Worm (Caenorhabditis elegans) whole organism, L4 larva: ENCODE data around the gene F02E11.3.

ENCODE experiments used
- D1046.2 ChIP-seq: fragments of 200-800 bp; sonication (Bioruptor generic); IDR thresholded peaks from 2 replicates; pipeline ENCODE4 v1.3.6; 2022; ENCODE audit warnings: missing genetic modification characterization, missing compliant biosample characterization
- F37D6.2 ChIP-seq: sonication (generic microtip); optimal IDR thresholded peaks from 2 replicates; lab custom pipeline; 2016; ENCODE audit warnings: mild to moderate bottlenecking, missing genetic modification characterization, missing compliant biosample characterization
- Y105C5A.15 ChIP-seq: fragments of 200-800 bp; sonication (Bioruptor generic); IDR thresholded peaks from 2 replicates; pipeline ENCODE4 v1.3.6; 2022; ENCODE audit warnings: missing genetic modification characterization, missing compliant biosample characterization
- aly-2 ChIP-seq: sonication (generic microtip); optimal IDR thresholded peaks from 2 replicates; lab custom pipeline; 2018; ENCODE audit warnings: missing biosample characterization, missing genetic modification characterization
- ceh-20 ChIP-seq: fragments of 200-800 bp; sonication (Bioruptor generic); IDR thresholded peaks from 2 replicates; pipeline ENCODE4 v1.3.6; 2022; ENCODE audit warnings: missing genetic modification reagents, missing genetic modification characterization, missing compliant biosample characterization
- ceh-32 ChIP-seq: sonication (generic microtip); optimal IDR thresholded peaks from 2 replicates; lab custom pipeline; 2016; ENCODE audit warnings: mild to moderate bottlenecking, missing genetic modification characterization, missing compliant biosample characterization; ENCODE audit not compliant: poor library complexity
- ceh-82 ChIP-seq: sonication (generic microtip); optimal IDR thresholded peaks from 2 replicates; lab custom pipeline; 2017; ENCODE audit warnings: missing biosample characterization, missing genetic modification characterization
- ces-1 ChIP-seq: fragments of 150-350 bp; sonication (generic microtip); optimal IDR thresholded peaks from 4 replicates; lab custom pipeline; 2014; ENCODE audit warnings: missing biosample characterization, missing genetic modification reagents, missing genetic modification characterization
- cey-2 ChIP-seq: sonication (generic microtip); optimal IDR thresholded peaks from 3 replicates; lab custom pipeline; 2017; ENCODE audit warnings: missing genetic modification characterization, mild to moderate bottlenecking, missing compliant biosample characterization, antibody characterized with exemption, borderline replicate concordance; ENCODE audit not compliant: insufficient read depth
- daf-12 ChIP-seq: fragments of 150-350 bp; optimal IDR thresholded peaks from 2 replicates; lab custom pipeline; 2014; ENCODE audit warnings: missing biosample characterization, missing genetic modification reagents, missing genetic modification characterization
- daf-16 ChIP-seq, 3 experiments: sonication (generic microtip); optimal IDR thresholded peaks; 2 replicates each; lab custom pipeline; 2016 to 2017; ENCODE audit warnings: missing genetic modification characterization in 3 of 3, missing genetic modification reagents in 3 of 3, mild to moderate bottlenecking in 2 of 3, missing compliant biosample characterization in 2 of 3, missing biosample characterization in 1 of 3, moderate library complexity in 1 of 3
- daf-19 ChIP-seq: fragments of 200-800 bp; sonication (Bioruptor generic); conservative IDR thresholded peaks from 2 replicates; pipeline ENCODE4 v1.3.6; 2022; ENCODE audit warnings: missing genetic modification characterization, missing compliant biosample characterization
- daf-8 ChIP-seq: fragments of 200-800 bp; sonication (Bioruptor generic); IDR thresholded peaks from 2 replicates; pipeline ENCODE4 v1.3.6; 2022; ENCODE audit warnings: missing genetic modification characterization, missing compliant biosample characterization
- dmd-6 ChIP-seq: fragments of 200-800 bp; sonication (Bioruptor generic); IDR thresholded peaks from 2 replicates; pipeline ENCODE4 v1.3.6; 2022; ENCODE audit warnings: missing genetic modification reagents, missing genetic modification characterization, missing compliant biosample characterization
- duxl-1 ChIP-seq: sonication (generic microtip); optimal IDR thresholded peaks from 2 replicates; lab custom pipeline; 2016; ENCODE audit warnings: mild to moderate bottlenecking, missing genetic modification characterization, moderate library complexity, missing compliant biosample characterization; ENCODE audit not compliant: poor library complexity
- egl-43 ChIP-seq: fragments of 200-800 bp; sonication (Bioruptor generic); IDR thresholded peaks from 2 replicates; pipeline ENCODE4 v1.3.6; 2022; ENCODE audit warnings: missing genetic modification reagents, missing genetic modification characterization, missing compliant biosample characterization
- fkh-10 ChIP-seq: fragments of 150-350 bp; optimal IDR thresholded peaks from 2 replicates; lab custom pipeline; 2014; ENCODE audit warnings: missing biosample characterization, missing genetic modification reagents, missing genetic modification characterization
- hif-1 ChIP-seq, 2 experiments: sonication (generic microtip); optimal IDR thresholded peaks; 2 replicates each; lab custom pipeline; 2016 to 2017; ENCODE audit warnings: missing compliant biosample characterization in 2 of 2, missing genetic modification characterization in 2 of 2, missing genetic modification reagents in 2 of 2, missing genotype in 2 of 2, mild to moderate bottlenecking in 1 of 2
- hlh-11 ChIP-seq: fragments of 200-800 bp; sonication (Bioruptor generic); optimal IDR thresholded peaks from 2 replicates; lab custom pipeline; 2018; ENCODE audit warnings: mild to moderate bottlenecking, missing genetic modification characterization, missing compliant biosample characterization
- hmg-1.1 ChIP-seq: fragments of 200-800 bp; sonication (Bioruptor generic); IDR thresholded peaks from 2 replicates; pipeline ENCODE4 v1.3.6; 2022; ENCODE audit warnings: missing genetic modification reagents, missing genetic modification characterization, missing compliant biosample characterization
- lim-7 ChIP-seq: fragments of 200-800 bp; sonication (Bioruptor generic); IDR thresholded peaks from 2 replicates; pipeline ENCODE4 v1.3.6; 2022; ENCODE audit warnings: missing genetic modification characterization, missing compliant biosample characterization
- lin-38 ChIP-seq: fragments of 200-800 bp; sonication (Bioruptor generic); IDR thresholded peaks from 2 replicates; pipeline ENCODE4 v1.3.6; 2022; ENCODE audit warnings: missing genetic modification reagents, missing genetic modification characterization, missing compliant biosample characterization
- lsy-2 ChIP-seq, 2 experiments: fragments of 150-350 bp in 1 of 2; sonication (generic microtip) in 1 of 2; optimal IDR thresholded peaks; 2 replicates each; lab custom pipeline; 2014 to 2017; ENCODE audit warnings: missing biosample characterization in 2 of 2, missing genetic modification characterization in 2 of 2
- madf-9 ChIP-seq: fragments of 200-800 bp; sonication (Bioruptor generic); conservative IDR thresholded peaks from 2 replicates; pipeline ENCODE4 v1.3.6; 2022; ENCODE audit warnings: missing genetic modification reagents, missing genetic modification characterization, missing compliant biosample characterization
- mdt-29 ChIP-seq: fragments of 200-800 bp; sonication (Bioruptor generic); IDR thresholded peaks from 2 replicates; pipeline ENCODE4 v1.3.6; 2022; ENCODE audit warnings: missing genetic modification reagents, missing genetic modification characterization, missing compliant biosample characterization
- nhr-102 ChIP-seq: sonication (generic microtip); optimal IDR thresholded peaks from 2 replicates; lab custom pipeline; 2016; ENCODE audit warnings: mild to moderate bottlenecking, missing genetic modification characterization, moderate library complexity, missing compliant biosample characterization
- nhr-111 ChIP-seq: fragments of 200-800 bp; sonication (Bioruptor generic); optimal IDR thresholded peaks from 2 replicates; lab custom pipeline; 2018; ENCODE audit warnings: mild to moderate bottlenecking, missing genetic modification characterization, missing compliant biosample characterization
- nhr-237 ChIP-seq: sonication (generic microtip); optimal IDR thresholded peaks from 2 replicates; lab custom pipeline; 2017; ENCODE audit warnings: missing biosample characterization, missing genetic modification characterization
- nhr-25 ChIP-seq: sonication (generic microtip); optimal IDR thresholded peaks from 2 replicates; lab custom pipeline; 2017; ENCODE audit warnings: missing genetic modification characterization, mild to moderate bottlenecking, missing compliant biosample characterization, antibody characterized with exemption, moderate library complexity, borderline replicate concordance; ENCODE audit not compliant: insufficient read depth
- nhr-41 ChIP-seq: fragments of 200-800 bp; sonication (Bioruptor generic); IDR thresholded peaks from 2 replicates; pipeline ENCODE4 v1.3.6; 2022; ENCODE audit warnings: missing genetic modification reagents, missing genetic modification characterization, missing compliant biosample characterization
- nhr-42 ChIP-seq: fragments of 200-800 bp; sonication (Bioruptor generic); IDR thresholded peaks from 2 replicates; pipeline ENCODE4 v1.3.6; 2022; ENCODE audit warnings: missing genetic modification characterization, missing compliant biosample characterization
- nhr-76 ChIP-seq: fragments of 150-350 bp; optimal IDR thresholded peaks from 2 replicates; lab custom pipeline; 2014; ENCODE audit warnings: missing biosample characterization, missing genetic modification characterization
- nhr-77 ChIP-seq: fragments of 150-350 bp; optimal IDR thresholded peaks from 2 replicates; lab custom pipeline; 2014; ENCODE audit warnings: missing biosample characterization, missing genetic modification characterization
- pha-4 ChIP-seq, 2 experiments: fragments of 150-350 bp in 1 of 2; fragments of 200-800 bp in 1 of 2; sonication (Bioruptor generic) in 1 of 2; IDR thresholded peaks in 1 of 2; optimal IDR thresholded peaks in 1 of 2; 2 replicates each; pipeline versions ENCODE4 v1.3.6 to Lab custom; 2014 to 2022; ENCODE audit warnings: missing genetic modification characterization in 2 of 2, missing genetic modification reagents in 2 of 2, missing biosample characterization in 1 of 2, missing compliant biosample characterization in 1 of 2
- saeg-2 ChIP-seq: fragments of 200-800 bp; sonication (Bioruptor generic); IDR thresholded peaks from 2 replicates; pipeline ENCODE4 v1.3.6; 2022; ENCODE audit warnings: missing genetic modification reagents, missing genetic modification characterization, missing compliant biosample characterization
- sdz-12 ChIP-seq: fragments of 200-800 bp; sonication (Bioruptor generic); optimal IDR thresholded peaks from 2 replicates; lab custom pipeline; 2018; ENCODE audit warnings: mild to moderate bottlenecking, missing genetic modification characterization, missing compliant biosample characterization
- set-16 ChIP-seq: fragments of 200-800 bp; sonication (Bioruptor generic); IDR thresholded peaks from 2 replicates; pipeline ENCODE4 v1.3.6; 2022; ENCODE audit warnings: missing genetic modification reagents, missing genetic modification characterization, missing compliant biosample characterization
- snpc-1.2 ChIP-seq: fragments of 200-800 bp; sonication (Bioruptor generic); IDR thresholded peaks from 2 replicates; pipeline ENCODE4 v1.3.6; 2022; ENCODE audit warnings: missing genetic modification reagents, missing genetic modification characterization, missing compliant biosample characterization
- spr-1 ChIP-seq: sonication (generic microtip); optimal IDR thresholded peaks from 2 replicates; lab custom pipeline; 2016; ENCODE audit warnings: mild to moderate bottlenecking, missing genetic modification characterization, missing compliant biosample characterization
- spr-3 ChIP-seq: fragments of 200-800 bp; sonication (Bioruptor generic); optimal IDR thresholded peaks from 2 replicates; lab custom pipeline; 2018; ENCODE audit warnings: mild to moderate bottlenecking, missing genetic modification characterization, missing compliant biosample characterization
- tra-1 ChIP-seq: fragments of 200-800 bp; sonication (Bioruptor generic); IDR thresholded peaks from 2 replicates; pipeline ENCODE4 v1.3.6; 2022; ENCODE audit warnings: missing genetic modification reagents, missing genetic modification characterization, missing compliant biosample characterization
- unc-39 ChIP-seq: sonication (generic microtip); optimal IDR thresholded peaks from 2 replicates; lab custom pipeline; 2017; ENCODE audit warnings: missing biosample characterization, missing genetic modification characterization
- zag-1 ChIP-seq: fragments of 150-350 bp; optimal IDR thresholded peaks from 2 replicates; lab custom pipeline; 2014; ENCODE audit warnings: missing biosample characterization, missing genetic modification characterization
- zfp-3 ChIP-seq: fragments of 200-800 bp; sonication (Bioruptor generic); conservative IDR thresholded peaks from 2 replicates; pipeline ENCODE4 v1.3.6; 2022; ENCODE audit warnings: missing genetic modification reagents, missing genetic modification characterization, missing compliant biosample characterization
- zip-2 ChIP-seq: fragments of 150-350 bp; optimal IDR thresholded peaks from 2 replicates; lab custom pipeline; 2014; ENCODE audit warnings: missing biosample characterization, missing genetic modification characterization
- ztf-11 ChIP-seq: fragments of 150-350 bp; optimal IDR thresholded peaks from 2 replicates; lab custom pipeline; 2014; ENCODE audit warnings: missing biosample characterization, missing genetic modification characterization
- ztf-7 ChIP-seq: fragments of 150-350 bp; optimal IDR thresholded peaks from 2 replicates; lab custom pipeline; 2014; ENCODE audit warnings: missing biosample characterization, missing genetic modification characterization

F02E11.3 gene

DNA sequence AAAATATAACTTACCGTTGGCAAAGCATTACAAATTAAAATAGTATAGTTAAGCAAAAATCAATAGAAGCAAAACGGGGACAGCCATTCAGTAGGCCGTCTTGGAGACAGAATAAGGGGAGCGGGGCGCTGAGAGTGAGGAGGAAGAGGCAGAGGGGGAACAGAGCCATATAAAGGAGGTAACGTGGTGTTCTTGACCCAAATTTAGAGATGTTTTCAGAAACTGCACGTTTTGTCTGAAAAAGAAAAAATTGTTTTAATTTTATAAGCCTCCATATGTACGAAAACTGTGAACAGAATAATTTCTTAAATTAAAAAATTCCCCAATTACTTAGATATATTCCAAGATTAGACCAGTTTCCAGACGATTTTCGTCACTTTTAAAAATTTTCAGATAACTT, 38.6 kb upstream of the F02E11.3 start, which contains the start of gene F39E9.6:
Gene F39E9.6, minus strand, starts transcription at position 101 of the 400 bp plus-strand sequence.
- TF ChIP-seq zfp-3 (GFP tag; lab: Robert Waterston, UW) (no peak), ztf-7 (tag; lab: Kevin White, UChicago) (no peak), lsy-2 (tag; optimal IDR thresholded peaks at IDR 0.05; lab: Kevin White, UChicago) (no peak), ceh-20 (GFP tag; lab: Robert Waterston, UW) (no peak), saeg-2 (GFP tag; lab: Robert Waterston, UW) (no peak), nhr-41 (GFP tag; lab: Robert Waterston, UW) (no peak), zip-2 (tag; lab: Kevin White, UChicago) (no peak), dmd-6 (GFP tag; lab: Robert Waterston, UW) (no peak), nhr-76 (tag; lab: Kevin White, UChicago) (no peak), mdt-29 (GFP tag; lab: Robert Waterston, UW) (no peak), ztf-11 (tag; lab: Kevin White, UChicago) (no peak), spr-3 (GFP tag; lab: Kevin White, UChicago) (no peak), daf-19 (GFP tag; lab: Robert Waterston, UW) (no peak), nhr-25 (tag; lab: Kevin White, UChicago) (no peak), ceh-32 (tag; lab: Kevin White, UChicago) (no peak), pha-4 (GFP tag; IDR thresholded peaks at IDR 0.05; lab: Robert Waterston, UW) (no peak), pha-4 (tag; optimal IDR thresholded peaks at IDR 0.05; lab: Kevin White, UChicago) (no peak), F37D6.2 (tag; lab: Kevin White, UChicago) (no peak), Y105C5A.15 (no peak), hlh-11 (tag; lab: Kevin White, UChicago) (no peak)

DNA sequence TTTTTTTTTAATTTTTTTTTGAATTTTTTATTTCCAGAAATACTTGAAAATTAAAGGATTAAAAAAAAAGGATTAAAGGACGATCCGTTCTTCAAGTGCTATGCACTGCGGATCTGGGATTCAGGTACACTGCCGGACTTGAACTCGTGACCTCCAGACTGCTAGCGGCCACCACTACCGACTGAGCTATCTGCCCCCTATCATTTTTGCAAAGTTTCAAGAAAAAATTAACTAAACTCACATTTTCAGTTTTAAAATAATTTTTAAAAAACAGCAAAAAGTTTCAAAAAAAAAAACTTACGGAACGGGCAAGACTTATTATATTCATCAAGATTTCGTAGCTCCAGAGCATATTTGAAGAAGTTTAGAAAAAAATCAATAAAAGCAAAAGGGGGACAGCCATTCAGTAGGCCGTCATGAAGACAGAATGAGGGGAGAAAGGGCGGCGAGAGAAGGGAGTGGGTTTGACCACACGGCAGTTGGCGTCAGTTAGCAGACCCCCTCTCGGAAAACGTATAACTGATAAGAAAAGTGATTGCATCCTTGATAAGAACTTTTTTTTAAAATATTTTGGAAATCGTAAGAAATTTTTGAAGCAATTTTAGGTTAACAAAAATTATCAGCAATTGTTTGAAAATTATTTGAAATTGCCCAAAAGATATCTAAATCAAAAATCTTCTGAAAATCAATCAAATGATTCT, 36.3 kb upstream of the F02E11.3 start:
- TF ChIP-seq nhr-42 (GFP tag; lab: Robert Waterston, UW) (no peak), nhr-237 (tag; lab: Kevin White, UChicago) (no peak), cey-2 (no peak), nhr-111 (GFP tag; lab: Kevin White, UChicago) (no peak), egl-43 (no peak), ces-1 (GFP tag; lab: Kevin White, UChicago) (no peak), nhr-102 (tag; lab: Kevin White, UChicago) (no peak), lin-38 (GFP tag; lab: Robert Waterston, UW) (peak; percentile 40), D1046.2 (GFP tag; lab: Robert Waterston, UW) (no peak), fkh-10 (GFP tag; lab: Kevin White, UChicago) (no peak), nhr-41 (GFP tag; lab: Robert Waterston, UW) (no peak), aly-2 (tag; lab: Kevin White, UChicago) (no peak), hmg-1.1 (GFP tag; lab: Robert Waterston, UW) (no peak), hlh-11 (tag; lab: Kevin White, UChicago) (no peak), zag-1 (tag; lab: Kevin White, UChicago) (no peak), ceh-82 (no peak), sdz-12 (GFP tag; lab: Kevin White, UChicago) (no peak), duxl-1 (peak; percentile 69), nhr-77 (no peak), madf-9 (GFP tag; lab: Robert Waterston, UW) (no peak), set-16 (GFP tag; lab: Robert Waterston, UW) (no peak), daf-8 (GFP tag; lab: Robert Waterston, UW) (no peak), daf-19 (GFP tag; lab: Robert Waterston, UW) (no peak), lim-7 (GFP tag; lab: Robert Waterston, UW) (no peak), daf-12 (tag; lab: Kevin White, UChicago) (no peak), unc-39 (tag; lab: Kevin White, UChicago) (no peak), hif-1 (tag; optimal IDR thresholded peaks at IDR 0.05; lab: Kevin White, UChicago) (no peak), tra-1 (GFP tag; lab: Robert Waterston, UW) (no peak), snpc-1.2 (no peak), daf-16 (GFP tag; optimal IDR thresholded peaks at IDR 0.05; lab: Kevin White, UChicago) (no peak), daf-16 (tag; optimal IDR thresholded peaks at IDR 0.05; lab: Kevin White, UChicago) (peak; percentile 11), spr-1 (tag; lab: Kevin White, UChicago) (no peak), spr-3 (GFP tag; lab: Kevin White, UChicago) (no peak)
